Fruit fly (Drosophila melanogaster): ENCODE data around the gene CG12299.

The CG12299 gene

dm6 chr2L:10757038-10757685 lies 20.0 kb downstream of the CG12299 start:
- TF ChIP-seq Gug (GFP tag; IDR thresholded peaks at IDR 0.05) (no peak), dsx (GFP tag; optimal IDR thresholded peaks at IDR 0.05; ENCODE audit: poor library complexity, severe bottlenecking) (peak; percentile 33), Eip78C (GFP tag) (peak; percentile 29)

dm6 chr2L:10759624-10760023 lies 22.5 kb downstream of the CG12299 start:
- TF ChIP-seq CG31627 (GFP tag; optimal IDR thresholded peaks at IDR 0.05): peak; percentile 51
- peak; percentile 37 for TF ChIP-seq OdsH (GFP tag; optimal IDR thresholded peaks at IDR 0.05)
- peak; percentile 57 for TF ChIP-seq CG32006 (GFP tag; optimal IDR thresholded peaks at IDR 0.05)
- peak; percentile 45 for TF ChIP-seq achi (GFP tag; optimal IDR thresholded peaks at IDR 0.05)
- TF ChIP-seq CG8319 (GFP tag; optimal IDR thresholded peaks at IDR 0.05): peak; percentile 29
- TF ChIP-seq pdm3 (GFP tag; optimal IDR thresholded peaks at IDR 0.05): peak; percentile 51
- TF ChIP-seq CG6276 (GFP tag; optimal IDR thresholded peaks at IDR 0.05): no peak
- no peak for TF ChIP-seq CG8119 (GFP tag; IDR thresholded peaks at IDR 0.05)
- no peak for TF ChIP-seq spab (GFP tag; optimal IDR thresholded peaks at IDR 0.05)
- TF ChIP-seq Smox (GFP tag; optimal IDR thresholded peaks at IDR 0.05): peak; percentile 49
- peak; percentile 33 for TF ChIP-seq Met (GFP tag; optimal IDR thresholded peaks at IDR 0.05)
- peak; percentile 49 for TF ChIP-seq lz (GFP tag; optimal IDR thresholded peaks at IDR 0.05)
- no peak for TF ChIP-seq CG11294 (GFP tag; IDR thresholded peaks at IDR 0.05)
- TF ChIP-seq CG11762 (GFP tag; optimal IDR thresholded peaks at IDR 0.05; ENCODE audit: insufficient read depth): no peak
- peak; percentile 20 for TF ChIP-seq Ets21C (GFP tag; optimal IDR thresholded peaks at IDR 0.05)
- TF ChIP-seq Eip93F (GFP tag; optimal IDR thresholded peaks at IDR 0.05): no peak
- TF ChIP-seq CG34406 (GFP tag; optimal IDR thresholded peaks at IDR 0.05): peak; percentile 50
- peak; percentile 63 for TF ChIP-seq CG10669 (GFP tag; optimal IDR thresholded peaks at IDR 0.05)
- TF ChIP-seq CG6163 (GFP tag; IDR thresholded peaks at IDR 0.05): peak; percentile 71
- TF ChIP-seq Gug (GFP tag; IDR thresholded peaks at IDR 0.05): no peak
- peak; percentile 45 for TF ChIP-seq topi (GFP tag; optimal IDR thresholded peaks at IDR 0.05)
- peak; percentile 42 for TF ChIP-seq CG8632 (GFP tag; optimal IDR thresholded peaks at IDR 0.05)
- TF ChIP-seq ss (GFP tag; optimal IDR thresholded peaks at IDR 0.05): peak in 1 of 2 experiments; percentile 33
- peak; percentile 61 for TF ChIP-seq Ets96B (tag; optimal IDR thresholded peaks at IDR 0.05)
- no peak for TF ChIP-seq fkh (GFP tag; optimal IDR thresholded peaks at IDR 0.05)
- TF ChIP-seq CG6854 (GFP tag; optimal IDR thresholded peaks at IDR 0.05): no peak
- TF ChIP-seq fd85E (GFP tag; optimal IDR thresholded peaks at IDR 0.05): no peak
- TF ChIP-seq CG6792 (GFP tag; optimal IDR thresholded peaks at IDR 0.05): peak; percentile 52
- no peak for TF ChIP-seq CG15336 (GFP tag; IDR thresholded peaks at IDR 0.05)
- TF ChIP-seq CG11902 (GFP tag; optimal IDR thresholded peaks at IDR 0.05): peak; percentile 3
- TF ChIP-seq Blimp-1 (GFP tag; optimal IDR thresholded peaks at IDR 0.05): no peak
- TF ChIP-seq vri (GFP tag; optimal IDR thresholded peaks at IDR 0.05): no peak
- TF ChIP-seq Eip75B (GFP tag; optimal IDR thresholded peaks at IDR 0.05): peak; percentile 54
- TF ChIP-seq CG9139 (GFP tag; optimal IDR thresholded peaks at IDR 0.05): no peak
- TF ChIP-seq Sox102F (GFP tag; optimal IDR thresholded peaks at IDR 0.05): peak; percentile 41
- TF ChIP-seq CG7368 (GFP tag; optimal IDR thresholded peaks at IDR 0.05): peak; percentile 21
- no peak for TF ChIP-seq Lpt (GFP tag; optimal IDR thresholded peaks at IDR 0.05)
- TF ChIP-seq CG16779 (tag; optimal IDR thresholded peaks at IDR 0.05): no peak
- TF ChIP-seq acj6 (GFP tag; optimal IDR thresholded peaks at IDR 0.05): peak; percentile 61
- peak; percentile 35 for TF ChIP-seq Hr39 (GFP tag; optimal IDR thresholded peaks at IDR 0.05)
- no peak for TF ChIP-seq eg (GFP tag; IDR thresholded peaks at IDR 0.05)
- peak; percentile 69 for TF ChIP-seq svp (GFP tag)
- peak; percentile 83 for TF ChIP-seq Eip78C (GFP tag)
- no peak for TF ChIP-seq fd59A (GFP tag; optimal IDR thresholded peaks at IDR 0.05)
- peak; percentile 11 for TF ChIP-seq dsx (GFP tag; optimal IDR thresholded peaks at IDR 0.05; ENCODE audit: poor library complexity, severe bottlenecking)
- no peak for TF ChIP-seq net (GFP tag; optimal IDR thresholded peaks at IDR 0.05)
- TF ChIP-seq cyc (GFP tag; optimal IDR thresholded peaks at IDR 0.05): peak; percentile 51
- TF ChIP-seq salr (GFP tag; optimal IDR thresholded peaks at IDR 0.05): peak in 1 of 2 experiments; percentile 26
- no peak for TF ChIP-seq CG6808 (GFP tag; optimal IDR thresholded peaks at IDR 0.05)
